Worm (Caenorhabditis elegans): Measurements from ENCODE around the gene ceh-1.

DNA sequence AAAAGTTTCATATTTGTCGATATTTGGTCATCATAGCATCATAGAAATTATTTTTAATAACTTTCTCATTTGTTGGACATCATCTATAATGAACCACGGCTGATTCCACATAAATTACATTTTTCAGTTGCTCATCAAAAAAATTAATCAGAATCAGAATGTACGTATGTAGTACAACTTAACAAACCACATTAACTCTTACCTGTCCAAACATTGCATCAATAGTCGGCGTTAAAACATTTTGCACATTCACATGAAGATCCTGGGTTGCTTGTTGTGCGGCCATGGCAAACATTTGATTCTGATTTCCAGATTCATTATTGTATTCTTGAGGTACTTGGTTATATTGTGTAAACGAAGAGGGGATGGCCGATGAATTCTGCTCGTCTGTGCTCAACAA, 4.3 kb upstream of the ceh-1 start:
- TF ChIP-seq nhr-77 (tag; optimal IDR thresholded peaks at IDR 0.05) (no peak), ztf-11 (tag; optimal IDR thresholded peaks at IDR 0.05) (no peak), irx-1 (tag; optimal IDR thresholded peaks at IDR 0.05) (no peak), nhr-11 (tag; optimal IDR thresholded peaks at IDR 0.05) (no peak), nhr-90 (tag; optimal IDR thresholded peaks at IDR 0.05; ENCODE audit: poor library complexity) (no peak), unc-86 (tag; optimal IDR thresholded peaks at IDR 0.05) (no peak), jun-1 (tag; optimal IDR thresholded peaks at IDR 0.05) (no peak), nhr-19 (GFP tag; conservative IDR thresholded peaks at IDR 0.05) (no peak)

All from whole organism, L1 larva.